Worm (Caenorhabditis elegans) whole organism, L2 larva: Measurements from ENCODE around the gene eef-1A.2.

Experiments used
- ceh-82 ChIP-seq: fragments of 150-350 bp; optimal IDR thresholded peaks from 2 replicates; lab custom pipeline; 2014; ENCODE audit warnings: missing biosample characterization, missing genetic modification characterization
- lsy-2 ChIP-seq, 2 experiments: fragments of 150-350 bp in 1 of 2; sonication (generic microtip) in 1 of 2; optimal IDR thresholded peaks; 2 replicates each; lab custom pipeline; 2014 to 2017; ENCODE audit warnings: missing biosample characterization in 2 of 2, missing genetic modification characterization in 2 of 2
- nhr-10 ChIP-seq: sonication (generic microtip); optimal IDR thresholded peaks from 2 replicates; lab custom pipeline; 2017; ENCODE audit warnings: missing biosample characterization, missing genetic modification characterization
- nhr-23 ChIP-seq: fragments of 150-350 bp; optimal IDR thresholded peaks from 2 replicates; lab custom pipeline; 2014; ENCODE audit warnings: missing biosample characterization, missing genetic modification reagents, missing genetic modification characterization
- nhr-237 ChIP-seq: fragments of 150-350 bp; optimal IDR thresholded peaks from 2 replicates; lab custom pipeline; 2014; ENCODE audit warnings: missing biosample characterization, missing genetic modification characterization
- nhr-77 ChIP-seq: fragments of 150-350 bp; optimal IDR thresholded peaks from 2 replicates; lab custom pipeline; 2014; ENCODE audit warnings: missing biosample characterization, missing genetic modification characterization
- snpc-4 ChIP-seq: fragments of 150-350 bp; optimal IDR thresholded peaks from 2 replicates; lab custom pipeline; 2014; ENCODE audit warnings: missing biosample characterization, missing genetic modification characterization
- unc-62 ChIP-seq: fragments of 150-350 bp; optimal IDR thresholded peaks from 2 replicates; lab custom pipeline; 2014; ENCODE audit warnings: missing biosample characterization, missing genetic modification reagents, missing genetic modification characterization
- ztf-4 ChIP-seq: fragments of 150-350 bp; optimal IDR thresholded peaks from 2 replicates; lab custom pipeline; 2014; ENCODE audit warnings: missing biosample characterization, missing genetic modification characterization

DNA sequence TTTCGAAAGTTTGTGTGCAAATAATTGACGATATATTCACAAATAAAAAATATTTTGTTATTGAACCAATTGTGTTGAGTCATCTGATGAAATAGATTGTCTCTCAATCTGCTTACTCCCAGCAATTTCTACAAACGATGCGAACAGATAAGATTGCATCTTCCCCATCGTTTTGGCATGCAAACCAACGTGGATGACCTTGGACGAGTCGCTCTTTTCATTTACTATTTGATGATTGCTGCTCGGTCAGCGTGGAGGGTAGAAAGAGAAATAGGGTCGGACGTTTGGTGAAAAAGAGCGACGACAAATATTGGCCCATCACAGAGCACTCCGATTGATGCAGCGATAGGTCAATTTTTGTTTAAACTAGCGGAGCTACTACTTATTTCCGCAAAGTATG is 2.3 kb downstream of the eef-1A.2 start:
- TF ChIP-seq unc-62 (GFP tag; lab: Kevin White, UChicago) (no peak), nhr-237 (tag; lab: Kevin White, UChicago) (no peak), ceh-82 (tag; lab: Kevin White, UChicago) (no peak), snpc-4 (no peak), nhr-10 (tag; lab: Kevin White, UChicago) (no peak), ztf-4 (tag; lab: Kevin White, UChicago) (no peak), lsy-2 (tag; optimal IDR thresholded peaks at IDR 0.05; lab: Kevin White, UChicago) (peak in 1 of 2 experiments; percentile 56), nhr-77 (no peak), nhr-23 (tag; lab: Kevin White, UChicago) (peak; percentile 51)
